Fruit fly (Drosophila melanogaster) whole organism, adult: Measurements from ENCODE around the gene mthl14.

Experiments used
- CG11617 ChIP-seq: fragments of 200-800 bp; sonication (Bioruptor generic); optimal IDR thresholded peaks from 2 replicates; lab custom pipeline; 2017; ENCODE audit warnings: mild to moderate bottlenecking, missing biosample characterization, missing genetic modification reagents, missing genetic modification characterization
- CG12768 ChIP-seq: fragments of 200-800 bp; sonication (Bioruptor generic); optimal IDR thresholded peaks from 2 replicates; lab custom pipeline; 2017; ENCODE audit warnings: missing biosample characterization, missing genetic modification characterization, mild to moderate bottlenecking, moderate library complexity, missing genetic modification reagents
- CG14711 ChIP-seq: fragments of 200-800 bp; sonication (Bioruptor generic); optimal IDR thresholded peaks from 2 replicates; lab custom pipeline; 2018; ENCODE audit warnings: missing biosample characterization, mild to moderate bottlenecking, missing genetic modification characterization, moderate library complexity
- CG1620 ChIP-seq: fragments of 200-800 bp; sonication (Bioruptor generic); optimal IDR thresholded peaks from 2 replicates; lab custom pipeline; 2016; ENCODE audit warnings: missing biosample characterization, missing genetic modification characterization
- CG33017 ChIP-seq: fragments of 200-800 bp; sonication (Bioruptor generic); optimal IDR thresholded peaks from 2 replicates; lab custom pipeline; 2018; ENCODE audit warnings: missing biosample characterization, mild to moderate bottlenecking, missing genetic modification characterization, moderate library complexity
- CG5204 ChIP-seq: fragments of 200-800 bp; sonication (Bioruptor generic); optimal IDR thresholded peaks from 2 replicates; lab custom pipeline; 2016; ENCODE audit warnings: missing biosample characterization, missing genetic modification characterization
- CG7045 ChIP-seq: fragments of 200-800 bp; sonication (Bioruptor generic); optimal IDR thresholded peaks from 2 replicates; lab custom pipeline; 2017; ENCODE audit warnings: missing biosample characterization, mild to moderate bottlenecking, missing genetic modification characterization
- CG7101 ChIP-seq: fragments of 200-800 bp; sonication (Bioruptor generic); optimal IDR thresholded peaks from 2 replicates; lab custom pipeline; 2018; ENCODE audit warnings: missing biosample characterization, mild to moderate bottlenecking, missing genetic modification characterization, moderate library complexity
- Clk ChIP-seq: fragments of 200-800 bp; sonication (Bioruptor generic); optimal IDR thresholded peaks from 2 replicates; lab custom pipeline; 2017; ENCODE audit warnings: missing biosample characterization, missing genetic modification characterization
- Crg-1 ChIP-seq: fragments of 200-800 bp; sonication (Bioruptor generic); optimal IDR thresholded peaks from 2 replicates; lab custom pipeline; 2016; ENCODE audit warnings: missing biosample characterization, missing genetic modification characterization
- Hr96 ChIP-seq: fragments of 200-800 bp; sonication (Bioruptor generic); optimal IDR thresholded peaks from 2 replicates; lab custom pipeline; 2016; ENCODE audit warnings: missing biosample characterization, missing genetic modification characterization
- Mnt ChIP-seq: fragments of 200-800 bp; sonication (Bioruptor generic); optimal IDR thresholded peaks from 2 replicates; lab custom pipeline; 2016; ENCODE audit warnings: missing biosample characterization, mild to moderate bottlenecking, missing genetic modification characterization
- bab1 ChIP-seq: fragments of 200-800 bp; sonication (Bioruptor generic); optimal IDR thresholded peaks from 3 replicates; lab custom pipeline; 2019; ENCODE audit warnings: missing biosample characterization, mild to moderate bottlenecking, missing genetic modification characterization, moderate library complexity
- cic ChIP-seq: fragments of 200-800 bp; sonication (Bioruptor generic); optimal IDR thresholded peaks from 2 replicates; lab custom pipeline; 2017; ENCODE audit warnings: missing biosample characterization, mild to moderate bottlenecking, missing genetic modification characterization, moderate library complexity
- cnc ChIP-seq, 2 experiments: fragments of >200 bp; optimal IDR thresholded peaks; 2 replicates each; lab custom pipeline; 2017
- kay ChIP-seq: fragments of 200-800 bp; sonication (Bioruptor generic); peaks from one replicate; lab custom pipeline; 2016; ENCODE audit warnings: missing biosample characterization, missing genetic modification characterization, borderline replicate concordance
- ovo ChIP-seq: fragments of 200-800 bp; sonication (Bioruptor generic); optimal IDR thresholded peaks from 2 replicates; lab custom pipeline; 2016; ENCODE audit warnings: missing biosample characterization, missing genetic modification characterization
- pad ChIP-seq: fragments of 200-800 bp; sonication (Bioruptor generic); optimal IDR thresholded peaks from 3 replicates; lab custom pipeline; 2017; ENCODE audit warnings: missing biosample characterization, missing genetic modification characterization, mild to moderate bottlenecking, moderate library complexity, missing genetic modification reagents
- tj ChIP-seq: fragments of 200-800 bp; sonication (Bioruptor generic); optimal IDR thresholded peaks from 3 replicates; lab custom pipeline; 2017; ENCODE audit warnings: missing biosample characterization, mild to moderate bottlenecking, missing genetic modification characterization, moderate library complexity
- toe ChIP-seq: fragments of 200-800 bp; sonication (Bioruptor generic); optimal IDR thresholded peaks from 2 replicates; lab custom pipeline; 2016; ENCODE audit warnings: missing biosample characterization, missing genetic modification characterization

Gene mthl14

DNA sequence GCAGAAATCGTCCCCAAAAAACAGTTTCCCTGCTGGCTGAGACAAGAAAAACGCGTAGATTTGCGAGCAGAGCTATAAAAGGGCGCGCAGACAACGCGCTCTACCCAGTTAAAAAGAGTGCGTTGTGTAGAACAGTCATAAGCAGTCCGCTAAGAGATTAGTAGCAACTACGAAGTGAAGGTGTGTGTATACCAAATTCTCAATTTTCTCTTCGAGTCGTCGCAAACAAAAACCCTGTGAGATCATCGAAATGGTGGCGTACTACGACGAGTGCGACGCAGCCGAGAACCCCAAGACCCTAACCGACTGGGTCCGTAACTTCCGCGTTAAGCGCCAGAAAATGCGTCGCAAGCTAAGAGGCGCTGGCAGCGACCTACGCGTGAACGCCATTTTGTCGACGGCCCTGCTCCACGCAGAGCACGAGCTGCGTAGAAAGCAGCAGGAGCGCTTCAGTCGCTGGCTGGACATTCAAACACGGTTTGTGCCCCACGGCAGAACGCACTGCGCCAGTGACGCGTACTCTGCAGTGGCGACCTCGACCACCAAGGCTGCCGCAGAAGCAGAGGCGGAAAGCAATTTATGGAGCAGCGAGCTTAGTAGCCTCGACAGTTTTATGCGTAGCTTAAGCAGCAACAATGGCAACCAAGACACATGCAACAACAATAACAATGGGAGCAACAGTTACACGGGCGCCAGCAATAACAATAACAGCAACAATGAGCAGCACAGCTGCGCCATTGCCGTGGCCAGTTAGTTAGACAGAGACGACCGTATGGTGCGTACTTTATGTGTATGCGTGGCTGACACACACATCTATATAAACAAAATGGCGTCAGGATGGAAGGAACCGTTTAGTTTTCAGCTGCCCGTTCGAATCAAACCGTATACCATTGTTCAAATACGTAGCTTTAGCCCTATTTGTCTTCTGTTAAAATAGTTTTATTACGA lies 23.0 kb upstream of the mthl14 start:
- peak; percentile 95 for TF ChIP-seq ovo (GFP tag; lab: Kevin White, UChicago)
- peak; percentile 6 for TF ChIP-seq CG7045
- no peak for TF ChIP-seq Clk (GFP tag; lab: Kevin White, UChicago)
- peak; percentile 44 for TF ChIP-seq Mnt (GFP tag; lab: Kevin White, UChicago)
- TF ChIP-seq CG5204 (GFP tag; lab: Kevin White, UChicago), result no peak
- TF ChIP-seq bab1, result no peak
- TF ChIP-seq tj (GFP tag; lab: Kevin White, UChicago), result peak; percentile 16
- no peak for TF ChIP-seq cnc (optimal IDR thresholded peaks at IDR 0.05; lab: Kevin White, UChicago)
- no peak for TF ChIP-seq CG33017 (tag; lab: Kevin White, UChicago)
- TF ChIP-seq Crg-1, result no peak
- no peak for TF ChIP-seq kay (GFP tag; lab: Kevin White, UChicago)
- TF ChIP-seq Hr96, result no peak
- TF ChIP-seq toe (GFP tag; lab: Kevin White, UChicago), result no peak
- peak; percentile 55 for TF ChIP-seq CG1620
- TF ChIP-seq cic (GFP tag; lab: Kevin White, UChicago), result peak; percentile 21
- TF ChIP-seq CG12768 (GFP tag; lab: Kevin White, UChicago), result peak; percentile 12
- no peak for TF ChIP-seq CG7101 (tag; lab: Kevin White, UChicago)
- peak; percentile 25 for TF ChIP-seq CG11617 (GFP tag; lab: Kevin White, UChicago)
- TF ChIP-seq CG14711 (tag; lab: Kevin White, UChicago), result no peak
- no peak for TF ChIP-seq pad

DNA sequence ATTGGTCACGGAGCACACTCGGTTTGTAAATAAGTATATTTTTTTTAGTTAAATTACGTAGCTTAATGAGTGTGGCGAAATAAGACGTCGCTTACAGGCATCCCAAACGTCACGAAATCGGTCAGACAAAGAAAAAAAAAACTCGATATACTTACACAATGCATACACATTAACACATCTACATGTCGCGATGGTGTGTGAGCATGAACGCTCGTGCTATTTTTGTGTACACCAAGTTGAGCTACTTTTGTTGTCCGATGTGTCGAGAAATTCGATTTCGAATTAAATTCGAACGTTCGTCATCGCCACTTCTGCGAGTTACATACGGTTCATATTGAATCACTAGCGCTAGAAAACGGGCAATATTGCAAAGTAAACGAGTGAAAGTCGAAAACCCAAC lies 22.2 kb upstream of the mthl14 start:
- TF ChIP-seq CG1620 (no peak), ovo (GFP tag; lab: Kevin White, UChicago) (no peak), cic (GFP tag; lab: Kevin White, UChicago) (peak; percentile 33), kay (GFP tag; lab: Kevin White, UChicago) (peak; percentile 99), Clk (GFP tag; lab: Kevin White, UChicago) (no peak), CG33017 (tag; lab: Kevin White, UChicago) (no peak), pad (no peak), cnc (optimal IDR thresholded peaks at IDR 0.05; lab: Kevin White, UChicago) (no peak), CG7045 (no peak), Mnt (GFP tag; lab: Kevin White, UChicago) (peak; percentile 33)

dm6 chr3L:231504-231903 lies 15.8 kb upstream of the mthl14 start, which contains the start of gene CG42846:
Gene CG42846, minus strand, starts transcription at chr3L:231604.
- TF ChIP-seq CG1620 (no peak), CG7101 (tag; lab: Kevin White, UChicago) (no peak), ovo (GFP tag; lab: Kevin White, UChicago) (no peak), bab1 (no peak)

dm6 chr3L:232267-232666 lies 15.0 kb upstream of the mthl14 start, which contains the start of gene CG34454:
Gene CG34454, minus strand, starts transcription at chr3L:232350.
- TF ChIP-seq Hr96 (no peak), tj (GFP tag; lab: Kevin White, UChicago) (no peak), Crg-1 (no peak), ovo (GFP tag; lab: Kevin White, UChicago) (no peak), cic (GFP tag; lab: Kevin White, UChicago) (no peak)

DNA sequence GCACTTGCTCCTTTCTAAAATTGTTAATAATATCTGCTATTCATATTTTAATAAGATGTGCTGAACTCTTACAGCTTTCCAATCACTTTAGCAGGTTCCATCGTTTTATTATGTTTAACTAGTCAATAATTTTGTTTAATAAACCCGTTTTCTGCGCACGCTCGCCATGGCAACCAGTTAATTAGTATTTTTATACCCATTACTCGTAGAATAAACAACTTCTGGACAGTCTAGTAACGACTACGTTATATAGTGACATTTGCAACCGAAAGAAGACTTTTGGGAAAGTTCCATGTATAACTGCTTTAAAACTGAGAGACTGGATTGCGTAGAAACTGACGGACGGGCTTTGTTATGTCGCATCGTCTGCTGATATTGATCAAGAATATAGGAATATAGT lies 14.0 kb upstream of the mthl14 start, which contains the start of gene CG34453:
Gene CG34453 (minus strand): TSS at position 101 of the 400 bp plus-strand sequence.
- TF ChIP-seq bab1 (no peak), cnc (optimal IDR thresholded peaks at IDR 0.05; lab: Kevin White, UChicago) (no peak), CG7101 (tag; lab: Kevin White, UChicago) (no peak), toe (GFP tag; lab: Kevin White, UChicago) (no peak)

- no peak for TF ChIP-seq cnc (optimal IDR thresholded peaks at IDR 0.05; lab: Kevin White, UChicago)
- peak; percentile 96 for TF ChIP-seq kay (GFP tag; lab: Kevin White, UChicago)
- no peak for TF ChIP-seq CG5204 (GFP tag; lab: Kevin White, UChicago)
- no peak for TF ChIP-seq CG7101 (tag; lab: Kevin White, UChicago)
- no peak for TF ChIP-seq toe (GFP tag; lab: Kevin White, UChicago)
- TF ChIP-seq CG14711 (tag; lab: Kevin White, UChicago), result no peak
Measured at dm6 chr3L:234337-234736, 13.0 kb upstream of the mthl14 start.

- peak; percentile 37 for TF ChIP-seq ovo (GFP tag; lab: Kevin White, UChicago)
- no peak for TF ChIP-seq Hr96
- TF ChIP-seq CG5204 (GFP tag; lab: Kevin White, UChicago), result no peak
- peak; percentile 74 for TF ChIP-seq Mnt (GFP tag; lab: Kevin White, UChicago)
- peak; percentile 18 for TF ChIP-seq CG7045
- no peak for TF ChIP-seq cnc (optimal IDR thresholded peaks at IDR 0.05; lab: Kevin White, UChicago)
- no peak for TF ChIP-seq CG33017 (tag; lab: Kevin White, UChicago)
- peak; percentile 68 for TF ChIP-seq Crg-1
- no peak for TF ChIP-seq kay (GFP tag; lab: Kevin White, UChicago)
- TF ChIP-seq CG7101 (tag; lab: Kevin White, UChicago), result peak; percentile 63
- TF ChIP-seq toe (GFP tag; lab: Kevin White, UChicago), result no peak
- peak; percentile 22 for TF ChIP-seq cic (GFP tag; lab: Kevin White, UChicago)
- TF ChIP-seq Clk (GFP tag; lab: Kevin White, UChicago), result peak; percentile 47
- peak; percentile 83 for TF ChIP-seq CG14711 (tag; lab: Kevin White, UChicago)
- peak; percentile 82 for TF ChIP-seq bab1
- peak; percentile 34 for TF ChIP-seq tj (GFP tag; lab: Kevin White, UChicago)
- no peak for TF ChIP-seq CG12768 (GFP tag; lab: Kevin White, UChicago)
- TF ChIP-seq CG1620, result peak; percentile 54
- TF ChIP-seq CG11617 (GFP tag; lab: Kevin White, UChicago), result peak; percentile 43
- peak; percentile 34 for TF ChIP-seq pad
Measured at dm6 chr3L:246644-247199, 569 bp upstream of the mthl14 start.
